Worm (Caenorhabditis elegans) whole organism, L3 larva: ENCODE measurements around the gene thoc-5.

Experiments
- aly-2 ChIP-seq: fragments of 150-350 bp; optimal IDR thresholded peaks from 2 replicates; lab custom pipeline; 2014; ENCODE audit warnings: missing biosample characterization, missing genetic modification characterization
- ceh-28 ChIP-seq: fragments of 150-350 bp; optimal IDR thresholded peaks from 2 replicates; lab custom pipeline; 2014; ENCODE audit warnings: missing biosample characterization, missing genetic modification reagents, missing genetic modification characterization
- lin-39 ChIP-seq: fragments of 150-350 bp; optimal IDR thresholded peaks from 2 replicates; lab custom pipeline; 2018; ENCODE audit warnings: missing biosample characterization, missing genetic modification reagents, missing genetic modification characterization
- mdl-1 ChIP-seq: fragments of 150-350 bp; optimal IDR thresholded peaks from 2 replicates; lab custom pipeline; 2014; ENCODE audit warnings: missing biosample characterization, missing genetic modification characterization
- nhr-237 ChIP-seq: fragments of 150-350 bp; optimal IDR thresholded peaks from 2 replicates; lab custom pipeline; 2014; ENCODE audit warnings: missing biosample characterization, missing genetic modification characterization
- nhr-25 ChIP-seq: sonication (generic microtip); optimal IDR thresholded peaks from 2 replicates; lab custom pipeline; 2017; ENCODE audit warnings: missing biosample characterization, missing genetic modification characterization
- nhr-28 ChIP-seq: fragments of 150-350 bp; optimal IDR thresholded peaks from 2 replicates; lab custom pipeline; 2014; ENCODE audit warnings: missing biosample characterization, missing genetic modification characterization
- nhr-77 ChIP-seq: fragments of 150-350 bp; optimal IDR thresholded peaks from 2 replicates; lab custom pipeline; 2014; ENCODE audit warnings: missing biosample characterization, missing genetic modification characterization
- pha-4 ChIP-seq: fragments of 150-350 bp; optimal IDR thresholded peaks from 2 replicates; lab custom pipeline; 2014; ENCODE audit warnings: missing biosample characterization, missing genetic modification reagents, missing genetic modification characterization
- pqm-1 ChIP-seq: fragments of 150-350 bp; optimal IDR thresholded peaks from 2 replicates; lab custom pipeline; 2017; ENCODE audit warnings: missing biosample characterization, missing genetic modification characterization, inconsistent platforms
- skn-1 ChIP-seq: fragments of 150-350 bp; optimal IDR thresholded peaks from 2 replicates; lab custom pipeline; 2014; ENCODE audit warnings: missing biosample characterization, missing genetic modification characterization
- tbx-2 ChIP-seq: sonication (generic microtip); optimal IDR thresholded peaks from 2 replicates; lab custom pipeline; 2016; ENCODE audit warnings: mild to moderate bottlenecking, missing genetic modification characterization, missing compliant biosample characterization
- unc-62 ChIP-seq: fragments of 150-350 bp; sonication (generic microtip); optimal IDR thresholded peaks from 4 replicates; lab custom pipeline; 2014; ENCODE audit warnings: missing biosample characterization, missing genetic modification reagents, missing genetic modification characterization
- zag-1 ChIP-seq: fragments of 150-350 bp; optimal IDR thresholded peaks from 2 replicates; lab custom pipeline; 2014; ENCODE audit warnings: missing biosample characterization, missing genetic modification characterization

DNA sequence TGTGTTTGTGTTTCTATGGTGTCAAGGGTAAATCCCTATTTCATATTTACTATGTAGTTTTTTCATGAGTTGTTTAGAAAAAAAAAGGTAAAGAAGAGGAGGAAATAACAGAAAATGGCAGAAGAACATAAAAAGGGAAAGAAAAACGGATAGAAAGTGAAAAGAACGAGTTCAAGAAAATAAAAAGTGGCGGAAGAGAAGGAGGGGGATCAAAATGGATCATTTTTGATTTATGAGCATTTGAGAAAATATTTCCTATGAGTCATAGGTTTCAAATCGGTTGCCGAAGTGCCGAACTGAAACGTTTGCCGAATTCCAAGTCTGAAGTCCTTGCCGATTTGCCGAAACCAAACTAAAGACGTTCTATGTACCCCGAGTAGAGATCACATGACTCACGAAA is 10.4 kb downstream of the thoc-5 start:
- TF ChIP-seq lin-39 (tag; lab: Kevin White, UChicago), result no peak
- TF ChIP-seq mdl-1 (tag; lab: Kevin White, UChicago), result no peak
- TF ChIP-seq pqm-1 (tag; lab: Kevin White, UChicago), result no peak
- TF ChIP-seq skn-1 (tag; lab: Kevin White, UChicago), result no peak
- TF ChIP-seq nhr-28 (tag; lab: Kevin White, UChicago), result no peak
- no peak for TF ChIP-seq tbx-2
- TF ChIP-seq nhr-237, result no peak
- TF ChIP-seq aly-2 (tag; lab: Kevin White, UChicago), result no peak
- TF ChIP-seq ceh-28 (tag; lab: Kevin White, UChicago), result no peak
- no peak for TF ChIP-seq pha-4 (tag; lab: Kevin White, UChicago)
- TF ChIP-seq zag-1, result no peak
- no peak for TF ChIP-seq nhr-77
- no peak for TF ChIP-seq unc-62
- TF ChIP-seq nhr-25, result no peak
